Worm (Caenorhabditis elegans) whole organism, young adult: Measurements from ENCODE around the gene ver-4.

ENCODE experiments used
- dpl-1 ChIP-seq: fragments of 150-350 bp; optimal IDR thresholded peaks from 2 replicates; lab custom pipeline; 2014; ENCODE audit warnings: missing biosample characterization, missing genetic modification reagents, missing genetic modification characterization
- madf-10 ChIP-seq: sonication (generic microtip); optimal IDR thresholded peaks from 2 replicates; lab custom pipeline; 2016; ENCODE audit warnings: mild to moderate bottlenecking, missing genetic modification characterization, missing compliant biosample characterization
- madf-6 ChIP-seq: fragments of 200-800 bp; sonication (Bioruptor generic); IDR thresholded peaks from 2 replicates; pipeline ENCODE4 v1.3.6; 2022; ENCODE audit warnings: missing genetic modification reagents, missing genetic modification characterization, missing compliant biosample characterization
- nhr-120 ChIP-seq: fragments of 200-800 bp; sonication (Bioruptor generic); IDR thresholded peaks from 2 replicates; pipeline ENCODE4 v1.3.6; 2022; ENCODE audit warnings: missing genetic modification characterization, missing compliant biosample characterization
- ztf-28 ChIP-seq: fragments of 200-800 bp; sonication (Bioruptor generic); IDR thresholded peaks from 2 replicates; pipeline ENCODE4 v1.3.6; 2022; ENCODE audit warnings: missing genetic modification reagents, missing genetic modification characterization, missing compliant biosample characterization

DNA sequence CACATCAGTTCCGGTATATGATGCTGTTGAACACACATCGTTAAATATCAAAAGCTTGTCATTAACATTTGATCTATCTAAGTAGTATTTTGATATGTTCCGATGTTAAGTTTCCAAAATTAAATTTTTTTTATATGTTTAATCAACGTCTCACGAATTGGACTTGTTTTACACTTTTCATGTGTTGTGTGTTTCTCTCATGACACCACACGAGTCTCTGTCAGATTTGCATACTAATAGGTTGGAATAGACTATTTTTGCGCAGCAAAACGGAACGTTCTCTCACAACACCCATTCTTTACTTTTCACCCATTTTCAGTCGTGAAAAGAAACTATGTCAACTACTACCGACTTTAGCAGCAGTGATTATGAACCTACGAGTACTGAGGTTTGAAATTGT, 11.5 kb upstream of the ver-4 start, which contains the start of gene K09C8.8:
- TF ChIP-seq nhr-120 (GFP tag; lab: Robert Waterston, UW) = no peak
- no peak for TF ChIP-seq ztf-28 (GFP tag; lab: Robert Waterston, UW)
- no peak for TF ChIP-seq dpl-1 (GFP tag; lab: Kevin White, UChicago)
- no peak for TF ChIP-seq madf-10
- TF ChIP-seq madf-6 = no peak
